Worm (Caenorhabditis elegans) whole organism, mixed stage, embryonic: Measurements from ENCODE around the gene F10D7.3.

ENCODE experiments used
- elt-1 ChIP-seq: sonication (generic microtip); optimal IDR thresholded peaks from 2 replicates; lab custom pipeline; 2017; ENCODE audit warnings: missing genetic modification characterization, mild to moderate bottlenecking, missing compliant biosample characterization, antibody characterized with exemption, moderate library complexity, borderline replicate concordance; ENCODE audit not compliant: insufficient read depth
- mab-5 ChIP-seq: fragments of 150-350 bp; optimal IDR thresholded peaks from 2 replicates; lab custom pipeline; 2014; ENCODE audit warnings: missing biosample characterization, missing genetic modification characterization
- nhr-12 ChIP-seq: fragments of 150-350 bp; optimal IDR thresholded peaks from 2 replicates; lab custom pipeline; 2014; ENCODE audit warnings: missing biosample characterization, missing genetic modification characterization
- sem-2 ChIP-seq: fragments of 200-800 bp; sonication (Bioruptor generic); optimal IDR thresholded peaks from 2 replicates; lab custom pipeline; 2018; ENCODE audit warnings: mild to moderate bottlenecking, missing genetic modification characterization, missing compliant biosample characterization
- unc-120 ChIP-seq: sonication (generic microtip); optimal IDR thresholded peaks from 2 replicates; lab custom pipeline; 2017; ENCODE audit warnings: missing genetic modification characterization, missing compliant biosample characterization; ENCODE audit not compliant: poor library complexity, severe bottlenecking
- unc-39 ChIP-seq: fragments of 150-350 bp; optimal IDR thresholded peaks from 2 replicates; lab custom pipeline; 2014; ENCODE audit warnings: missing biosample characterization, missing genetic modification characterization
- unc-62 ChIP-seq: fragments of 150-350 bp; optimal IDR thresholded peaks from 2 replicates; lab custom pipeline; 2014; ENCODE audit warnings: missing biosample characterization, missing genetic modification reagents, missing genetic modification characterization
- ztf-11 ChIP-seq: fragments of 150-350 bp; optimal IDR thresholded peaks from 2 replicates; lab custom pipeline; 2014; ENCODE audit warnings: missing biosample characterization, missing genetic modification characterization

DNA sequence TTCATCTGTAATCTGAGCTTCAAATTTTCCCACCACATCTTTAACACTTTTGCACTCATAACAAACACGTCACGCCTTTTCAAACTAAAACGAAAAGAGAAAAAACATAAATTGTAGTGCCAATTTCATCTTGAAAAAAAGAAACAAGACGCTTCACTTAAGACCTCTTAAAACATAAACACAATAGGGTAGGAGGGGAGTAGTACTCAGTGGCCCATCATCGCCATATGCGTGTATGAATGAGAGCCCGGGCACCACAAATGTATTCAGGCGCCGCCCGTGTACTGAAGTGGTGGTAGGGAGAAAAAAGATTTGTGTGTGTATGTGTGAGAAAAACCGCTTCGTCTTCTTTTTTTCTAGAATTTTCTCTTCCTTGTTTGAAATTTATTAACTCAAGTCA lies 47.2 kb downstream of the F10D7.3 start:
- TF ChIP-seq nhr-12 (tag; lab: Kevin White, UChicago) = no peak
- no peak for TF ChIP-seq mab-5
- TF ChIP-seq elt-1 (tag; lab: Kevin White, UChicago) = no peak
- TF ChIP-seq unc-62 (GFP tag; lab: Kevin White, UChicago) = no peak
- TF ChIP-seq unc-120 (tag; lab: Kevin White, UChicago) = no peak
- TF ChIP-seq ztf-11 (tag; lab: Kevin White, UChicago) = no peak
- no peak for TF ChIP-seq unc-39 (tag; lab: Kevin White, UChicago)
- TF ChIP-seq sem-2 (GFP tag; lab: Kevin White, UChicago) = no peak
